Worm (Caenorhabditis elegans): ENCODE results near the gene btb-19.

The btb-19 gene

ce11 chrII:14561549-14562115 is 39.7 kb upstream of the btb-19 start, which contains the start of gene mog-4 (continued):
- TF ChIP-seq attf-3 (GFP tag; conservative IDR thresholded peaks at IDR 0.05) (peak; percentile 93), efl-1 (GFP tag; optimal IDR thresholded peaks at IDR 0.05) (peak; percentile 65), hrde-1 (tag; optimal IDR thresholded peaks at IDR 0.05; ENCODE audit: borderline replicate concordance) (peak; percentile 85), T26A5.8 (tag; optimal IDR thresholded peaks at IDR 0.05) (peak; percentile 7), let-607 (tag; optimal IDR thresholded peaks at IDR 0.05) (peak; percentile 97 to 98), cebp-2 (GFP tag; IDR thresholded peaks at IDR 0.05) (peak; percentile 97), T07F8.4 (tag; optimal IDR thresholded peaks at IDR 0.05) (peak; percentile 48), ztf-18 (tag; optimal IDR thresholded peaks at IDR 0.05) (peak; percentile 82), zim-3 (tag; optimal IDR thresholded peaks at IDR 0.05) (peak; percentile 81), Y67H2A.10 (GFP tag; conservative IDR thresholded peaks at IDR 0.05) (peak; percentile 99), nhr-120 (GFP tag; IDR thresholded peaks at IDR 0.05) (peak; percentile 98), bed-1 (GFP tag; IDR thresholded peaks at IDR 0.05) (peak; percentile 98), nhr-80 (tag; optimal IDR thresholded peaks at IDR 0.05) (peak; percentile 80), cebp-1 (GFP tag; IDR thresholded peaks at IDR 0.05) (peak; percentile 97), cebp-1 (tag; optimal IDR thresholded peaks at IDR 0.05) (peak; percentile 94), madf-8 (GFP tag; conservative IDR thresholded peaks at IDR 0.05) (peak; percentile 99), lin-40 (tag; optimal IDR thresholded peaks at IDR 0.05) (peak; percentile 98), Y53F4B.3 (GFP tag; IDR thresholded peaks at IDR 0.05) (peak; percentile 93), F49E8.2 (tag; optimal IDR thresholded peaks at IDR 0.05; ENCODE audit: insufficient read depth) (peak; percentile 51), hmg-20 (GFP tag; IDR thresholded peaks at IDR 0.05) (peak; percentile 95), gei-17 (GFP tag; optimal IDR thresholded peaks at IDR 0.05) (peak; percentile 66), ceh-27 (GFP tag; optimal IDR thresholded peaks at IDR 0.05) (peak; percentile 97), attf-6 (GFP tag; IDR thresholded peaks at IDR 0.05) (peak; percentile 92), K11D2.4 (GFP tag; IDR thresholded peaks at IDR 0.05) (peak; percentile 99), hmg-1.2 (GFP tag; IDR thresholded peaks at IDR 0.05) (peak; percentile 100), atf-7 (tag; optimal IDR thresholded peaks at IDR 0.05) (peak; percentile 84), Y95B8A.8 (GFP tag; IDR thresholded peaks at IDR 0.05) (peak; percentile 99), repo-1 (tag; optimal IDR thresholded peaks at IDR 0.05) (peak; percentile 84), ztf-28 (GFP tag; IDR thresholded peaks at IDR 0.05) (peak; percentile 100), rcor-1 (GFP tag; IDR thresholded peaks at IDR 0.05) (peak; percentile 99), F22D6.2 (tag; optimal IDR thresholded peaks at IDR 0.05) (peak; percentile 89), pbrm-1 (GFP tag; IDR thresholded peaks at IDR 0.05) (peak; percentile 99), xnd-1 (tag; optimal IDR thresholded peaks at IDR 0.05) (peak; percentile 86), lir-1 (GFP tag; conservative IDR thresholded peaks at IDR 0.05) (peak; percentile 99), ceh-58 (GFP tag; IDR thresholded peaks at IDR 0.05) (0 out of 2 replicates have a peak, but pooled peaks have one; percentile 15), ets-4 (GFP tag; optimal IDR thresholded peaks at IDR 0.05) (peak; percentile 10), ccch-3 (GFP tag; optimal IDR thresholded peaks at IDR 0.05) (peak; percentile 97), lin-35 (GFP tag; optimal IDR thresholded peaks at IDR 0.05) (peak in 2 of 3 experiments; percentile 26 to 84), ZK185.1 (tag; optimal IDR thresholded peaks at IDR 0.05; ENCODE audit: poor library complexity, severe bottlenecking) (peak; percentile 97), nfyb-1 (GFP tag; IDR thresholded peaks at IDR 0.05) (peak; percentile 99), unc-130 (GFP tag; optimal IDR thresholded peaks at IDR 0.05) (peak; percentile 97), ceh-79 (tag; optimal IDR thresholded peaks at IDR 0.05) (peak; percentile 61), ztf-3 (GFP tag; optimal IDR thresholded peaks at IDR 0.05) (peak; percentile 81), F39B2.1 (GFP tag; IDR thresholded peaks at IDR 0.05) (peak; percentile 95), rec-8 (tag; optimal IDR thresholded peaks at IDR 0.05) (peak; percentile 62 to 86), chd-7 (tag; optimal IDR thresholded peaks at IDR 0.05) (peak; percentile 84), ceh-100 (GFP tag; IDR thresholded peaks at IDR 0.05) (peak; percentile 96)

Measured in whole organism, young adult.